Worm (Caenorhabditis elegans) whole organism, L1 larva: ENCODE measurements around the gene lgg-2.

Experiments used
- C16A3.4 ChIP-seq: fragments of 150-350 bp; optimal IDR thresholded peaks from 2 replicates; lab custom pipeline; 2014; ENCODE audit warnings: missing biosample characterization, missing genetic modification characterization
- aha-1 ChIP-seq: fragments of 150-350 bp; optimal IDR thresholded peaks from 2 replicates; lab custom pipeline; 2014; ENCODE audit warnings: missing biosample characterization, missing genetic modification characterization
- ceh-8 ChIP-seq: fragments of 200-800 bp; sonication (Bioruptor generic); optimal IDR thresholded peaks from 2 replicates; lab custom pipeline; 2018; ENCODE audit warnings: mild to moderate bottlenecking, missing genetic modification characterization, moderate library complexity, missing compliant biosample characterization
- lin-35 ChIP-seq, 2 experiments: fragments of 150-350 bp; optimal IDR thresholded peaks; 2 replicates each; lab custom pipeline; 2014; ENCODE audit warnings: missing biosample characterization in 2 of 2, missing genetic modification characterization in 2 of 2, missing genetic modification reagents in 2 of 2
- nhr-237 ChIP-seq: fragments of 150-350 bp; optimal IDR thresholded peaks from 2 replicates; lab custom pipeline; 2014; ENCODE audit warnings: missing biosample characterization, missing genetic modification characterization
- nhr-28 ChIP-seq: fragments of 150-350 bp; optimal IDR thresholded peaks from 2 replicates; lab custom pipeline; 2014; ENCODE audit warnings: missing biosample characterization, missing genetic modification characterization
- nhr-76 ChIP-seq: sonication (generic microtip); optimal IDR thresholded peaks from 2 replicates; lab custom pipeline; 2017; ENCODE audit warnings: missing biosample characterization, missing genetic modification characterization
- nhr-90 ChIP-seq: sonication (generic microtip); optimal IDR thresholded peaks from 2 replicates; lab custom pipeline; 2016; ENCODE audit warnings: mild to moderate bottlenecking, missing genetic modification characterization, missing compliant biosample characterization; ENCODE audit not compliant: poor library complexity
- zag-1 ChIP-seq: fragments of 150-350 bp; optimal IDR thresholded peaks from 2 replicates; lab custom pipeline; 2014; ENCODE audit warnings: missing biosample characterization, missing genetic modification characterization
- ztf-11 ChIP-seq, 2 experiments: sonication (generic microtip); optimal IDR thresholded peaks; 2 replicates each; lab custom pipeline; 2016 to 2017; ENCODE audit warnings: missing genetic modification characterization in 2 of 2, missing biosample characterization in 1 of 2, missing compliant biosample characterization in 1 of 2

ce11 chrIV:10885915-10886314 is 49.8 kb downstream of the lgg-2 start, which contains the start of gene srlf-11:
- no peak for TF ChIP-seq zag-1
- TF ChIP-seq C16A3.4: no peak
- no peak for TF ChIP-seq nhr-76 (tag; lab: Kevin White, UChicago)
- TF ChIP-seq nhr-28 (tag; lab: Kevin White, UChicago): no peak
- no peak for TF ChIP-seq lin-35 (GFP tag; optimal IDR thresholded peaks at IDR 0.05; lab: Kevin White, UChicago)
- TF ChIP-seq nhr-237 (tag; lab: Kevin White, UChicago): no peak
- TF ChIP-seq aha-1 (tag; lab: Kevin White, UChicago): no peak
- TF ChIP-seq ztf-11 (tag; optimal IDR thresholded peaks at IDR 0.05; lab: Kevin White, UChicago): no peak
- TF ChIP-seq nhr-90 (tag; lab: Kevin White, UChicago): no peak
- TF ChIP-seq ceh-8 (GFP tag; lab: Kevin White, UChicago): no peak
